Fruit fly (Drosophila melanogaster) whole organism, wandering third instar larva: ENCODE data around the gene Chd1.

Source experiments
- Abd-B ChIP-seq: fragments of >200 bp; optimal IDR thresholded peaks from 2 replicates; lab custom pipeline; 2017; ENCODE audit warnings: missing biosample characterization, missing genetic modification characterization
- CG32264 ChIP-seq: fragments of 200-800 bp; sonication (Bioruptor generic); optimal IDR thresholded peaks from 2 replicates; lab custom pipeline; 2016; ENCODE audit warnings: missing biosample characterization, missing genetic modification characterization
- CG9705 ChIP-seq: fragments of 200-800 bp; sonication (Bioruptor generic); optimal IDR thresholded peaks from 2 replicates; lab custom pipeline; 2018; ENCODE audit warnings: missing biosample characterization, mild to moderate bottlenecking, missing genetic modification characterization
- CrebA ChIP-seq: fragments of 200-800 bp; sonication (Bioruptor generic); optimal IDR thresholded peaks from 2 replicates; lab custom pipeline; 2016; ENCODE audit warnings: missing biosample characterization, mild to moderate bottlenecking, missing genetic modification characterization, borderline replicate concordance
- Dfd ChIP-seq: fragments of >200 bp; optimal IDR thresholded peaks from 2 replicates; lab custom pipeline; 2017; ENCODE audit warnings: missing biosample characterization, missing genetic modification characterization
- Dif ChIP-seq: fragments of 200-275, 200-300 bp; sonication (Bioruptor generic); optimal IDR thresholded peaks from 2 replicates; lab custom pipeline; 2018; ENCODE audit warnings: missing biosample characterization, missing genetic modification characterization; ENCODE audit not compliant: partially characterized antibody
- GATAd ChIP-seq: sonication (Bioruptor generic); optimal IDR thresholded peaks from 2 replicates; lab custom pipeline; 2016; ENCODE audit warnings: missing biosample characterization, missing genetic modification characterization
- HLH106 ChIP-seq: fragments of 200-800 bp; optimal IDR thresholded peaks from 3 replicates; lab custom pipeline; 2019; ENCODE audit warnings: missing biosample characterization, mild to moderate bottlenecking, missing genetic modification characterization, moderate library complexity
- Hnf4 ChIP-seq: fragments of 200-800 bp; sonication (Bioruptor generic); optimal IDR thresholded peaks from 2 replicates; lab custom pipeline; 2016; ENCODE audit warnings: missing biosample characterization, mild to moderate bottlenecking, missing genetic modification characterization
- Hr83 ChIP-seq: fragments of 200-300 bp; sonication (Bioruptor generic); optimal IDR thresholded peaks from 2 replicates; lab custom pipeline; 2016; ENCODE audit warnings: missing biosample characterization, mild to moderate bottlenecking, missing genetic modification characterization, moderate library complexity; ENCODE audit not compliant: poor library complexity, severe bottlenecking
- Jra ChIP-seq: sonication (Bioruptor generic); optimal IDR thresholded peaks from 2 replicates; lab custom pipeline; 2016; ENCODE audit warnings: missing biosample characterization, missing genetic modification characterization
- Mio ChIP-seq: sonication (Bioruptor generic); optimal IDR thresholded peaks from 2 replicates; lab custom pipeline; 2016; ENCODE audit warnings: missing biosample characterization, missing genetic modification characterization
- Myc ChIP-seq: fragments of >200 bp; optimal IDR thresholded peaks from 2 replicates; lab custom pipeline; 2017
- N ChIP-seq: fragments of >200 bp; optimal IDR thresholded peaks from 2 replicates; lab custom pipeline; 2018; ENCODE audit warnings: missing biosample characterization, missing external identifiers, missing genetic modification characterization
- OdsH ChIP-seq: fragments of 200-800 bp; sonication (Bioruptor generic); optimal IDR thresholded peaks from 2 replicates; lab custom pipeline; 2016; ENCODE audit warnings: missing biosample characterization, mild to moderate bottlenecking, missing genetic modification characterization
- Rel ChIP-seq, 2 experiments: fragments of 200-800 bp; sonication (Bioruptor generic) in 1 of 2; optimal IDR thresholded peaks; 2 replicates in 1 of 2; 3 replicates in 1 of 2; lab custom pipeline; 2016 to 2019; ENCODE audit warnings: mild to moderate bottlenecking in 2 of 2, missing biosample characterization in 2 of 2, missing genetic modification characterization in 2 of 2, moderate library complexity in 1 of 2
- Sp1 ChIP-seq: fragments of 200-800 bp; sonication (Bioruptor generic); optimal IDR thresholded peaks from 3 replicates; lab custom pipeline; 2019; ENCODE audit warnings: missing biosample characterization, mild to moderate bottlenecking, missing genetic modification characterization, moderate library complexity
- Vsx2 ChIP-seq: fragments of 200-300, 225-300 bp; sonication (Bioruptor generic); optimal IDR thresholded peaks from 2 replicates; lab custom pipeline; 2018; ENCODE audit warnings: missing biosample characterization, missing genetic modification characterization; ENCODE audit not compliant: partially characterized antibody
- br ChIP-seq: fragments of 200-800 bp; sonication (Bioruptor generic); optimal IDR thresholded peaks from 2 replicates; lab custom pipeline; 2016; ENCODE audit warnings: missing biosample characterization, missing genetic modification characterization
- brk ChIP-seq: fragments of 200-800 bp; sonication (Bioruptor generic); optimal IDR thresholded peaks from 2 replicates; lab custom pipeline; 2016; ENCODE audit warnings: missing biosample characterization, mild to moderate bottlenecking, missing genetic modification characterization
- dl ChIP-seq, 2 experiments: fragments of 175-275, 200-275 bp in 1 of 2; fragments of 200-275 bp in 1 of 2; sonication (Bioruptor generic); optimal IDR thresholded peaks; lab custom pipeline; 2018; ENCODE audit warnings: mild to moderate bottlenecking in 2 of 2, missing biosample characterization in 2 of 2, missing genetic modification characterization in 2 of 2, moderate library complexity in 2 of 2; ENCODE audit not compliant: partially characterized antibody in 2 of 2, insufficient read depth in 1 of 2
- dmrt93B ChIP-seq: fragments of 200-800 bp; sonication (Bioruptor generic); optimal IDR thresholded peaks from 2 replicates; lab custom pipeline; 2018; ENCODE audit warnings: missing biosample characterization, mild to moderate bottlenecking, missing genetic modification characterization
- dsf ChIP-seq: sonication (Bioruptor generic); optimal IDR thresholded peaks from 2 replicates; lab custom pipeline; 2016; ENCODE audit warnings: missing biosample characterization, missing genetic modification characterization, borderline replicate concordance
- ey ChIP-seq: fragments of 200-800 bp; sonication (Bioruptor generic); optimal IDR thresholded peaks from 2 replicates; lab custom pipeline; 2016; ENCODE audit warnings: missing biosample characterization, missing genetic modification characterization
- foxo ChIP-seq, 2 experiments: fragments of 200-800 bp; sonication (Bioruptor generic); optimal IDR thresholded peaks; 2 replicates in 1 of 2; 3 replicates in 1 of 2; lab custom pipeline; 2016 to 2017; ENCODE audit warnings: missing biosample characterization in 2 of 2, missing genetic modification characterization in 2 of 2
- fru ChIP-seq: fragments of 200-800 bp; sonication (Bioruptor generic); optimal IDR thresholded peaks from 3 replicates; lab custom pipeline; 2016; ENCODE audit warnings: missing biosample characterization, mild to moderate bottlenecking, missing genetic modification characterization
- h ChIP-seq: fragments of 200-800 bp; sonication (Bioruptor generic); optimal IDR thresholded peaks from 3 replicates; lab custom pipeline; 2016; ENCODE audit warnings: missing biosample characterization, mild to moderate bottlenecking, missing genetic modification characterization
- jim ChIP-seq: fragments of 175-275, 200-325 bp; sonication (Bioruptor generic); optimal IDR thresholded peaks from 2 replicates; lab custom pipeline; 2016; ENCODE audit warnings: missing biosample characterization, mild to moderate bottlenecking, missing genetic modification characterization
- lola ChIP-seq: fragments of >200 bp; optimal IDR thresholded peaks from 2 replicates; lab custom pipeline; 2017; ENCODE audit warnings: missing biosample characterization, missing genetic modification characterization
- pan ChIP-seq: fragments of >200 bp; optimal IDR thresholded peaks from 2 replicates; lab custom pipeline; 2017
- rgr ChIP-seq: fragments of 200-800 bp; sonication (Bioruptor generic); optimal IDR thresholded peaks from 3 replicates; lab custom pipeline; 2016; ENCODE audit warnings: missing biosample characterization, mild to moderate bottlenecking, missing genetic modification characterization
- sage ChIP-seq: fragments of 200-800 bp; sonication (Bioruptor generic); optimal IDR thresholded peaks from 2 replicates; lab custom pipeline; 2016; ENCODE audit warnings: missing biosample characterization, mild to moderate bottlenecking, missing genetic modification characterization
- sv ChIP-seq: fragments of 200-800 bp; sonication (Bioruptor generic); optimal IDR thresholded peaks from 3 replicates; lab custom pipeline; 2016; ENCODE audit warnings: missing biosample characterization, missing genetic modification characterization
- tai ChIP-seq: sonication (Bioruptor generic); optimal IDR thresholded peaks from 2 replicates; lab custom pipeline; 2016; ENCODE audit warnings: missing biosample characterization, missing genetic modification characterization
- usp ChIP-seq: fragments of >200 bp; optimal IDR thresholded peaks from 2 replicates; lab custom pipeline; 2017; ENCODE audit warnings: missing biosample characterization, missing genetic modification characterization
- woc ChIP-seq: sonication (Bioruptor generic); optimal IDR thresholded peaks from 2 replicates; lab custom pipeline; 2016; ENCODE audit warnings: missing biosample characterization, mild to moderate bottlenecking, missing genetic modification characterization

The Chd1 gene

dm6 chr2L:2955659-2956058 is 31.9 kb downstream of the Chd1 start:
- no peak for TF ChIP-seq dmrt93B (GFP tag; lab: Kevin White, UChicago)
- TF ChIP-seq Jra (GFP tag; lab: Kevin White, UChicago): no peak
- TF ChIP-seq Dif (GFP tag; lab: Kevin White, UChicago): peak; percentile 64
- TF ChIP-seq N (GFP tag; lab: Kevin White, UChicago): peak; percentile 76
- TF ChIP-seq Mio: no peak
- TF ChIP-seq tai (GFP tag; lab: Kevin White, UChicago): no peak
- TF ChIP-seq Hr83 (GFP tag; lab: Kevin White, UChicago): peak; percentile 7
- TF ChIP-seq HLH106 (tag; lab: Kevin White, UChicago): no peak
- no peak for TF ChIP-seq ey (GFP tag; lab: Kevin White, UChicago)
- TF ChIP-seq Myc (lab: Kevin White, UChicago): peak; percentile 57
- no peak for TF ChIP-seq pan (lab: Kevin White, UChicago)
- no peak for TF ChIP-seq sage (GFP tag; lab: Kevin White, UChicago)
- TF ChIP-seq Abd-B (GFP tag; lab: Kevin White, UChicago): no peak

- TF ChIP-seq Dif (GFP tag; lab: Kevin White, UChicago) (no peak), CG9705 (GFP tag; lab: Kevin White, UChicago) (no peak), fru (GFP tag; lab: Kevin White, UChicago) (no peak), Hr83 (GFP tag; lab: Kevin White, UChicago) (no peak), br (no peak), dmrt93B (GFP tag; lab: Kevin White, UChicago) (no peak), Mio (no peak), HLH106 (tag; lab: Kevin White, UChicago) (no peak), ey (GFP tag; lab: Kevin White, UChicago) (no peak), Rel (GFP tag; optimal IDR thresholded peaks at IDR 0.05; lab: Kevin White, UChicago) (no peak), Rel (tag; optimal IDR thresholded peaks at IDR 0.05; lab: Kevin White, UChicago) (no peak), Vsx2 (no peak), Sp1 (GFP tag; lab: Kevin White, UChicago) (no peak), jim (GFP tag; lab: Kevin White, UChicago) (no peak), Jra (GFP tag; lab: Kevin White, UChicago) (no peak), pan (lab: Kevin White, UChicago) (no peak), foxo (GFP tag; optimal IDR thresholded peaks at IDR 0.05; lab: Kevin White, UChicago) (no peak), lola (GFP tag; lab: Kevin White, UChicago) (no peak)
These were observed 33.1 kb downstream of the Chd1 start, which contains the start of gene Rbp9 for dm6 chr2L:2954472-2954871. Gene Rbp9, plus strand, starts transcription at chr2L:2954762.

- TF ChIP-seq Dfd (GFP tag; lab: Kevin White, UChicago) (peak; percentile 83), Myc (lab: Kevin White, UChicago) (peak; percentile 36), usp (no peak)
These were observed 41.9 kb downstream of the Chd1 start for dm6 chr2L:2945438-2946220.

dm6 chr2L:2944509-2944908 is 43.0 kb downstream of the Chd1 start:
- TF ChIP-seq rgr (GFP tag; lab: Kevin White, UChicago) (peak; percentile 40), Dif (GFP tag; lab: Kevin White, UChicago) (no peak), GATAd (GFP tag; lab: Kevin White, UChicago) (no peak), woc (no peak), tai (GFP tag; lab: Kevin White, UChicago) (no peak), Hnf4 (GFP tag; lab: Kevin White, UChicago) (no peak), Myc (lab: Kevin White, UChicago) (no peak), Jra (GFP tag; lab: Kevin White, UChicago) (no peak), HLH106 (tag; lab: Kevin White, UChicago) (no peak), Abd-B (GFP tag; lab: Kevin White, UChicago) (no peak), CG32264 (GFP tag; lab: Kevin White, UChicago) (no peak), sage (GFP tag; lab: Kevin White, UChicago) (no peak), fru (GFP tag; lab: Kevin White, UChicago) (peak; percentile 39), Vsx2 (no peak), br (peak; percentile 23), h (peak; percentile 53), ey (GFP tag; lab: Kevin White, UChicago) (peak; percentile 0), Mio (no peak), sv (GFP tag; lab: Kevin White, UChicago) (no peak), foxo (GFP tag; optimal IDR thresholded peaks at IDR 0.05; lab: Kevin White, UChicago) (peak in 1 of 2 experiments; percentile 49), dsf (GFP tag; lab: Kevin White, UChicago) (no peak), CrebA (no peak), usp (no peak), OdsH (peak; percentile 29), Rel (GFP tag; optimal IDR thresholded peaks at IDR 0.05; lab: Kevin White, UChicago) (no peak), Rel (tag; optimal IDR thresholded peaks at IDR 0.05; lab: Kevin White, UChicago) (no peak), CG9705 (GFP tag; lab: Kevin White, UChicago) (no peak), pan (lab: Kevin White, UChicago) (no peak), N (GFP tag; lab: Kevin White, UChicago) (no peak), Hr83 (GFP tag; lab: Kevin White, UChicago) (no peak), brk (GFP tag; lab: Kevin White, UChicago) (no peak), jim (GFP tag; lab: Kevin White, UChicago) (no peak), Sp1 (GFP tag; lab: Kevin White, UChicago) (no peak), lola (GFP tag; lab: Kevin White, UChicago) (no peak), dl (GFP tag; optimal IDR thresholded peaks at IDR 0.05; lab: Kevin White, UChicago; ENCODE audit: insufficient read depth in 1 of 2, partially characterized antibody in 2 of 2) (no peak), Dfd (GFP tag; lab: Kevin White, UChicago) (no peak)
